Fruit fly (Drosophila melanogaster) whole organism, embryonic: Measurements from ENCODE around the gene CG18265.

Experiments
- Adf1 ChIP-seq: fragments of 200-800 bp; sonication (Bioruptor generic); IDR thresholded peaks from 2 replicates; pipeline ENCODE4 v1.3.6; 2022; ENCODE audit warnings: missing biosample characterization, missing genetic modification characterization
- Antp ChIP-seq: fragments of 200-800 bp; sonication (Bioruptor generic); optimal IDR thresholded peaks from 3 replicates; lab custom pipeline; 2016; ENCODE audit warnings: missing biosample characterization, missing genetic modification characterization
- CG10274 ChIP-seq: fragments of 200-800 bp; sonication (Bioruptor generic); optimal IDR thresholded peaks from 3 replicates; lab custom pipeline; 2017; ENCODE audit warnings: missing biosample characterization, mild to moderate bottlenecking, missing genetic modification characterization
- CG10959 ChIP-seq: fragments of 200-800 bp; sonication (Bioruptor generic); IDR thresholded peaks from 2 replicates; pipeline ENCODE4 v1.3.6; 2022; ENCODE audit warnings: missing biosample characterization, missing genetic modification characterization
- CG12391 ChIP-seq: fragments of 200-800 bp; sonication (Bioruptor generic); optimal IDR thresholded peaks from 3 replicates; lab custom pipeline; 2018; ENCODE audit warnings: missing biosample characterization, mild to moderate bottlenecking, missing genetic modification characterization, moderate library complexity
- CG14014 ChIP-seq: fragments of 200-800 bp; sonication (Bioruptor generic); IDR thresholded peaks from 2 replicates; pipeline ENCODE4 v1.3.6; 2022; ENCODE audit warnings: missing biosample characterization, missing genetic modification characterization
- CG15011 ChIP-seq: fragments of 200-800 bp; sonication (Bioruptor generic); optimal IDR thresholded peaks from 3 replicates; lab custom pipeline; 2018; ENCODE audit warnings: missing biosample characterization, mild to moderate bottlenecking, missing genetic modification characterization
- CG1529 ChIP-seq: fragments of 200-800 bp; sonication (Bioruptor generic); optimal IDR thresholded peaks from 3 replicates; lab custom pipeline; 2018; ENCODE audit warnings: missing biosample characterization, missing genetic modification characterization
- CG17612 ChIP-seq: fragments of 200-800 bp; sonication (Bioruptor generic); IDR thresholded peaks from 2 replicates; pipeline ENCODE4 v1.3.6; 2022; ENCODE audit warnings: missing biosample characterization, missing genetic modification characterization
- CG30403 ChIP-seq: fragments of 200-800 bp; sonication (Bioruptor generic); optimal IDR thresholded peaks from 3 replicates; lab custom pipeline; 2016; ENCODE audit warnings: missing biosample characterization, missing genetic modification characterization
- CG31365 ChIP-seq: fragments of 200-800 bp; sonication (Bioruptor generic); optimal IDR thresholded peaks from 2 replicates; lab custom pipeline; 2018; ENCODE audit warnings: missing biosample characterization, mild to moderate bottlenecking, missing genetic modification characterization
- CG32532 ChIP-seq: fragments of 200-800 bp; sonication (Bioruptor generic); IDR thresholded peaks from 2 replicates; pipeline ENCODE4 v1.3.6; 2022; ENCODE audit warnings: missing biosample characterization, missing genetic modification characterization
- CG4360 ChIP-seq: fragments of 200-800 bp; sonication (Bioruptor generic); IDR thresholded peaks from 2 replicates; pipeline ENCODE4 v1.3.6; 2022; ENCODE audit warnings: missing biosample characterization, missing genetic modification characterization
- CG4617 ChIP-seq: fragments of 200-800 bp; sonication (Bioruptor generic); optimal IDR thresholded peaks from 3 replicates; lab custom pipeline; 2016; ENCODE audit warnings: missing biosample characterization, missing genetic modification characterization, borderline replicate concordance
- CG4820 ChIP-seq: fragments of 200-800 bp; sonication (Bioruptor generic); optimal IDR thresholded peaks from 3 replicates; lab custom pipeline; 2016; ENCODE audit warnings: missing biosample characterization, missing genetic modification characterization
- CG5180 ChIP-seq: fragments of 200-800 bp; sonication (Bioruptor generic); optimal IDR thresholded peaks from 3 replicates; lab custom pipeline; 2017; ENCODE audit warnings: missing biosample characterization, missing genetic modification characterization, mild to moderate bottlenecking, moderate library complexity, missing genetic modification reagents
- CG6854 ChIP-seq: fragments of 200-800 bp; sonication (Bioruptor generic); optimal IDR thresholded peaks from 3 replicates; lab custom pipeline; 2017; ENCODE audit warnings: missing biosample characterization, mild to moderate bottlenecking, missing genetic modification characterization
- CrebB ChIP-seq: fragments of 200-800 bp; sonication (Bioruptor generic); optimal IDR thresholded peaks from 3 replicates; lab custom pipeline; 2018; ENCODE audit warnings: missing biosample characterization, mild to moderate bottlenecking, missing genetic modification characterization
- D19B ChIP-seq: fragments of 200-800 bp; sonication (Bioruptor generic); optimal IDR thresholded peaks from 2 replicates; lab custom pipeline; 2017; ENCODE audit warnings: missing biosample characterization, mild to moderate bottlenecking, missing genetic modification characterization
- Dbx ChIP-seq: fragments of 200-800 bp; sonication (Bioruptor generic); IDR thresholded peaks from 3 replicates; pipeline ENCODE4 v1.3.6; 2022; ENCODE audit warnings: missing biosample characterization, missing genetic modification characterization
- Dek ChIP-seq: fragments of 200-800 bp; sonication (Bioruptor generic); optimal IDR thresholded peaks from 3 replicates; lab custom pipeline; 2019; ENCODE audit warnings: missing biosample characterization, mild to moderate bottlenecking, missing genetic modification characterization, moderate library complexity
- Doc3 ChIP-seq: fragments of 200-800 bp; sonication (Bioruptor generic); IDR thresholded peaks from 3 replicates; pipeline ENCODE4 v1.3.6; 2022; ENCODE audit warnings: missing biosample characterization, missing genetic modification characterization; ENCODE audit not compliant: partially characterized antibody
- Eip74EF ChIP-seq, 2 experiments: fragments of 200-800 bp in 1 of 2; fragments of >200 bp in 1 of 2; sonication (Bioruptor generic) in 1 of 2; optimal IDR thresholded peaks; 2 replicates each; lab custom pipeline; 2017 to 2019; ENCODE audit warnings: missing biosample characterization in 2 of 2, missing genetic modification characterization in 2 of 2, mild to moderate bottlenecking in 1 of 2, moderate library complexity in 1 of 2
- Fer1 ChIP-seq: fragments of 200-800 bp; sonication (Bioruptor generic); optimal IDR thresholded peaks from 2 replicates; lab custom pipeline; 2017; ENCODE audit warnings: missing biosample characterization, mild to moderate bottlenecking, missing genetic modification characterization
- Hr51 ChIP-seq, 2 experiments: fragments of 200-800 bp; sonication (Bioruptor generic); optimal IDR thresholded peaks; 2 replicates in 1 of 2; 3 replicates in 1 of 2; lab custom pipeline; 2016 to 2018; ENCODE audit warnings: missing biosample characterization in 2 of 2, missing genetic modification characterization in 2 of 2, mild to moderate bottlenecking in 1 of 2, moderate library complexity in 1 of 2
- MESR4 ChIP-seq: fragments of 200-800 bp; sonication (Bioruptor generic); optimal IDR thresholded peaks from 2 replicates; lab custom pipeline; 2018; ENCODE audit warnings: missing biosample characterization, mild to moderate bottlenecking, missing genetic modification characterization, moderate library complexity
- Med ChIP-seq: fragments of 200-800 bp; sonication (Bioruptor generic); peaks from one replicate; lab custom pipeline; 2016; ENCODE audit warnings: missing biosample characterization, missing genetic modification characterization, mild to moderate bottlenecking, inconsistent platforms, moderate library complexity
- Meics ChIP-seq: fragments of 200-800 bp; sonication (Bioruptor generic); optimal IDR thresholded peaks from 2 replicates; lab custom pipeline; 2017; ENCODE audit warnings: missing biosample characterization, mild to moderate bottlenecking, missing genetic modification characterization
- Myb ChIP-seq: fragments of 200-800 bp; sonication (Bioruptor generic); optimal IDR thresholded peaks from 2 replicates; lab custom pipeline; 2016; ENCODE audit warnings: missing biosample characterization, missing genetic modification characterization
- NFAT ChIP-seq: fragments of 200-800 bp; sonication (Bioruptor generic); IDR thresholded peaks from 2 replicates; pipeline ENCODE4 v1.3.6; 2022; ENCODE audit warnings: missing biosample characterization, missing genetic modification characterization
- Ptx1 ChIP-seq: fragments of 200-800 bp; sonication (Bioruptor generic); IDR thresholded peaks from 2 replicates; pipeline ENCODE4 v1.3.6; 2022; ENCODE audit warnings: missing biosample characterization, missing genetic modification characterization
- Scr ChIP-seq: fragments of 200-800 bp; sonication (Bioruptor generic); IDR thresholded peaks from 2 replicates; pipeline ENCODE4 v1.3.6; 2022; ENCODE audit warnings: missing biosample characterization, missing genetic modification characterization; ENCODE audit not compliant: partially characterized antibody
- Taf1 ChIP-seq: fragments of 200-800 bp; sonication (Bioruptor generic); IDR thresholded peaks from 2 replicates; pipeline ENCODE4 v1.3.6; 2022; ENCODE audit warnings: missing biosample characterization, missing genetic modification characterization
- Tbp ChIP-seq: fragments of >200 bp; optimal IDR thresholded peaks from 2 replicates; lab custom pipeline; 2018; ENCODE audit warnings: missing biosample characterization, missing genetic modification characterization
- btn ChIP-seq: fragments of 200-800 bp; sonication (Bioruptor generic); optimal IDR thresholded peaks from 2 replicates; lab custom pipeline; 2016; ENCODE audit warnings: missing biosample characterization, missing genetic modification characterization
- cas ChIP-seq: fragments of 200-800 bp; sonication (Bioruptor generic); IDR thresholded peaks from 2 replicates; pipeline ENCODE4 v1.3.6; 2022; ENCODE audit warnings: missing biosample characterization, missing genetic modification characterization
- croc ChIP-seq: fragments of 200-800 bp; sonication (Bioruptor generic); conservative IDR thresholded peaks from 3 replicates; pipeline ENCODE4 v1.3.6; 2022; ENCODE audit warnings: missing biosample characterization, missing genetic modification characterization
- dan ChIP-seq: fragments of 200-800 bp; sonication (Bioruptor generic); IDR thresholded peaks from 2 replicates; pipeline ENCODE4 v1.3.6; 2022; ENCODE audit warnings: missing biosample characterization, missing genetic modification characterization
- danr ChIP-seq: fragments of 200-800 bp; sonication (Bioruptor generic); IDR thresholded peaks from 2 replicates; pipeline ENCODE4 v1.3.6; 2022; ENCODE audit warnings: missing biosample characterization, missing genetic modification characterization
- disco-r ChIP-seq: fragments of 200-800 bp; sonication (Bioruptor generic); optimal IDR thresholded peaks from 2 replicates; lab custom pipeline; 2016; ENCODE audit warnings: missing biosample characterization, missing genetic modification characterization
- esg ChIP-seq: fragments of 200-800 bp; sonication (Bioruptor generic); conservative IDR thresholded peaks from 2 replicates; pipeline ENCODE4 v1.3.6; 2022; ENCODE audit warnings: missing biosample characterization, missing genetic modification characterization
- hth ChIP-seq: fragments of >200 bp; optimal IDR thresholded peaks from 2 replicates; lab custom pipeline; 2017; ENCODE audit warnings: inconsistent platforms
- insv ChIP-seq, 2 experiments: fragments of 200-800 bp; sonication (Bioruptor generic); optimal IDR thresholded peaks; 3 replicates each; lab custom pipeline; 2016 to 2018; ENCODE audit warnings: missing biosample characterization in 2 of 2, missing genetic modification characterization in 2 of 2
- mam ChIP-seq: fragments of 200-800 bp; sonication (Bioruptor generic); optimal IDR thresholded peaks from 3 replicates; lab custom pipeline; 2016; ENCODE audit warnings: missing biosample characterization, missing genetic modification characterization
- rib ChIP-seq: fragments of 200-800 bp; sonication (Bioruptor generic); IDR thresholded peaks from 2 replicates; pipeline ENCODE4 v1.3.6; 2022; ENCODE audit warnings: missing biosample characterization, missing genetic modification characterization
- sd ChIP-seq: fragments of 200-800 bp; sonication (Bioruptor generic); optimal IDR thresholded peaks from 3 replicates; lab custom pipeline; 2018; ENCODE audit warnings: missing biosample characterization, mild to moderate bottlenecking, missing genetic modification characterization, moderate library complexity
- stc ChIP-seq: fragments of 200-800 bp; sonication (Bioruptor generic); IDR thresholded peaks from 2 replicates; pipeline ENCODE4 v1.3.6; 2022; ENCODE audit warnings: missing biosample characterization, missing genetic modification characterization
- sug ChIP-seq: fragments of 200-800 bp; optimal IDR thresholded peaks from 2 replicates; lab custom pipeline; 2019; ENCODE audit warnings: missing biosample characterization, mild to moderate bottlenecking, missing genetic modification characterization, moderate library complexity
- twi ChIP-seq: fragments of 200-800 bp; optimal IDR thresholded peaks from 2 replicates; lab custom pipeline; 2019; ENCODE audit warnings: missing biosample characterization, mild to moderate bottlenecking, missing genetic modification characterization, moderate library complexity
- vvl ChIP-seq: fragments of 200-800 bp; sonication (Bioruptor generic); IDR thresholded peaks from 2 replicates; pipeline ENCODE4 v1.3.6; 2022; ENCODE audit warnings: missing biosample characterization, missing genetic modification characterization
- zen ChIP-seq: fragments of 200-800 bp; sonication (Bioruptor generic); optimal IDR thresholded peaks from 3 replicates; lab custom pipeline; 2018; ENCODE audit warnings: missing biosample characterization, mild to moderate bottlenecking, missing genetic modification characterization, moderate library complexity

CG18265 gene

DNA sequence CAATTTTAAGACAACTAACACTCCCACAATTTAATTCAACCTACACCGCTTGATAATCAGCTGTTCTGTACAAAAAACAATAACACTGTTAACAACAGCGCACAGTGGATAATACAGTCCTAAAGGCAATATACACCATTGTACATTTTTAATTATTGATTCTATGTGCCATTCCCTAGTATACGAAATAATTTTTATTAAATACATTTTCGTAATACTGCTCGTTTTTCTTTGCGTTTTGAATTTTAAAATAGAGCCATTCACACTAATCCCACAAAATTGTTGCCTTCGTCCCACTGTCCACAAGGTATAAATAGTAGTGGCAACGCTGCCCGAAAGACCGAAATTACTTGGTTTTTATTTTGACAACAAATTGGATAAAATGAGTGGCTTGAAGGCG, 5.6 kb upstream of the CG18265 start, which contains the start of the genes Coq4 and CG32176 (continued):
- TF ChIP-seq CG15011 (peak; percentile 88), Dbx (GFP tag; lab: Robert Waterston, UW) (peak; percentile 99), CG10959 (GFP tag; lab: Robert Waterston, UW) (peak; percentile 97), NFAT (peak; percentile 98), Meics (GFP tag; lab: Kevin White, UChicago) (peak; percentile 97), Med (GFP tag; lab: Kevin White, UChicago) (peak; percentile 100), sug (tag; lab: Kevin White, UChicago) (peak; percentile 96), Antp (peak; percentile 98), MESR4 (peak; percentile 71), Dek (tag; lab: Kevin White, UChicago) (peak; percentile 97), danr (GFP tag; lab: Robert Waterston, UW) (peak; percentile 92), D19B (peak; percentile 91), CG5180 (peak; percentile 83), CG4820 (peak; percentile 97), insv (GFP tag; optimal IDR thresholded peaks at IDR 0.05; lab: Kevin White, UChicago) (peak in 1 of 2 experiments; percentile 74), CrebB (tag; lab: Kevin White, UChicago) (peak; percentile 97), dan (peak; percentile 95), rib (GFP tag; lab: Robert Waterston, UW) (peak; percentile 98), Doc3 (no peak), Myb (peak; percentile 88), CG4360 (GFP tag; lab: Robert Waterston, UW) (peak; percentile 73), cas (peak; percentile 95), croc (GFP tag; lab: Robert Waterston, UW) (peak; percentile 95), vvl (GFP tag; lab: Robert Waterston, UW) (peak; percentile 99), CG4617 (peak; percentile 99), CG10274 (GFP tag; lab: Kevin White, UChicago) (peak; percentile 88), CG12391 (tag; lab: Kevin White, UChicago) (peak; percentile 99), sd (tag; lab: Kevin White, UChicago) (peak; percentile 88), btn (GFP tag; lab: Kevin White, UChicago) (peak; percentile 94), CG30403 (GFP tag; lab: Kevin White, UChicago) (peak; percentile 99), twi (peak; percentile 93), CG6854 (GFP tag; lab: Kevin White, UChicago) (peak; percentile 88), Scr (GFP tag; lab: Robert Waterston, UW) (peak; percentile 48), CG32532 (GFP tag; lab: Robert Waterston, UW) (peak; percentile 99), CG17612 (peak; percentile 94), stc (GFP tag; lab: Robert Waterston, UW) (peak; percentile 97), hth (no peak), disco-r (GFP tag; lab: Kevin White, UChicago) (peak; percentile 96), Tbp (GFP tag; lab: Kevin White, UChicago) (no peak), Fer1 (GFP tag; lab: Kevin White, UChicago) (peak; percentile 97), mam (GFP tag; lab: Kevin White, UChicago) (peak; percentile 99), esg (GFP tag; lab: Robert Waterston, UW) (peak; percentile 97), CG31365 (tag; lab: Kevin White, UChicago) (peak; percentile 85), CG14014 (GFP tag; lab: Robert Waterston, UW) (peak; percentile 98), Adf1 (GFP tag; lab: Robert Waterston, UW) (peak; percentile 86), CG1529 (peak; percentile 93), zen (tag; lab: Kevin White, UChicago) (peak; percentile 97), Ptx1 (peak; percentile 99), Taf1 (peak; percentile 96), Eip74EF (GFP tag; optimal IDR thresholded peaks at IDR 0.05; lab: Kevin White, UChicago) (peak in 1 of 2 experiments; percentile 89), Hr51 (GFP tag; optimal IDR thresholded peaks at IDR 0.05; lab: Kevin White, UChicago) (peak; percentile 98 to 99)
